Worm (Caenorhabditis elegans): ENCODE results near the gene F59A7.12.

DNA sequence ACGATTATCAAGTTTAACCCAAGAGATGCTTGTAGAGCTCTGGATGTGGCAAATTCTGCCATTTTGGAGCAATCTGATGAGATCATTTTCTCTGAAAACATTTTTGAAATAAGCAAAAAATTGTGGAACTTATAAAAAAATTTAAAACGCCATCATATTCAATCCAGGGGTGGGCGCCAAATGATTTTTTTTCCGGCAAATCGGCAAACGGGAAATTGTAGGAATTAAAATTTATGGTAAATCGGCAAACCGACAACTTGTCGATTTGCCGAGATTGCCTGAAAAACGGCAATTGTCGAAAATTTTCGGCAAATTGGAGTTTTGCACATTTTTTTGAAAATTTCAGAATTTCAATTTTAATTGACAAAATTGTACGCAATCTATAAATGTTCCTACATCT is 5.6 kb downstream of the F59A7.12 start, which contains the start of gene srab-23:
- TF ChIP-seq dao-5 (tag; optimal IDR thresholded peaks at IDR 0.05) = no peak
- no peak for TF ChIP-seq W03F9.2 (tag; optimal IDR thresholded peaks at IDR 0.05)
